Fruit fly (Drosophila melanogaster) ovary, adult (tissue): ENCODE results near the gene CG33263.

Experiments used
- CG17801 ChIP-seq: fragments of 200-800 bp; optimal IDR thresholded peaks from 2 replicates; lab custom pipeline; 2019; ENCODE audit warnings: missing biosample characterization, mild to moderate bottlenecking, missing genetic modification characterization, moderate library complexity; ENCODE audit not compliant: partially characterized antibody

Gene CG33263

DNA sequence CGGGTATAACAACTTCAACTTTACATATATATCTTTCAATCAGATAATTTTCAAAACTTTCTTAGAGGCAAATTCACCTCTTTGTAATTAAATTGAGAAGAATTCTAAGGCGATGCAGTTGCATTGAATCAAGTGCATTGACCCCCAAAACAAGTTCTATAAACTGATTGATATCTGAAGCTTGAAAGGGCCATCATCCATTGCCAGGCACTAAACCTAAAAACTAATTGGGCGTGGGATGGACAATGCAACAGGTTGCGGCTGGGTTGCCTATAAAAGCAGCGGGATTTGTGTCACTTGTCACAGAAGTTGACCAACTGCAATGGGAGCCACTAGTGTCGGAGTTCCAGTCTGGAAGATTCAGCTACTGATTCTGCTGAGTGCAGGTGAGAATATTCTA, 39.5 kb downstream of the CG33263 start, which contains the start of gene CG14110:
Gene CG14110, plus strand, starts transcription at position 301 of the 400 bp plus-strand sequence.
- no peak for TF ChIP-seq CG17801 (GFP tag; lab: Kevin White, UChicago)

- no peak for TF ChIP-seq CG17801 (GFP tag; lab: Kevin White, UChicago)
These were observed 41.7 kb downstream of the CG33263 start, which contains the start of gene ImpL1 for dm6 chr3L:13382061-13382815. Gene ImpL1, plus strand, starts transcription at chr3L:13382765.

DNA sequence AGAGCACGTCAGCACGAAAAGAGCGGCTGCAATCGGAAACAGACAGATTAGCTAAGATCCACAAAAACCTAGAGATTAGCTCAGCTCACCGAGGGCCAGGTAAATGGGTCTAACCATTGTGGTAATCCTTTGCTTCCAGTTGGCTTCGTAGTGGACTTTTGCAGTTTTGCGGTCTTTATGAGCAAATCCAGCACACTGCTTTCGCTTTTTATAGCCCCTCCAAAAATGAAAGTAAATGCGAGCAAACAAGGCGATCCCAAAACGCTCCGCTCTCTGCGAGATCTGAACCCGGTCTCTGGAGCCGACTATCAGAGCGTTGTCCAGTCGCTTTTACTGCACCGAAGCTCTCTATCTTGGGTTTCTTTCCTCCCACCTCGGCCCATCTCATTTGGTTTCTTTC, 42.8 kb downstream of the CG33263 start, which contains the start of gene CG14107:
Gene CG14107, minus strand, starts transcription at position 187 of the 400 bp plus-strand sequence.
- no peak for TF ChIP-seq CG17801 (GFP tag; lab: Kevin White, UChicago)

- no peak for TF ChIP-seq CG17801 (GFP tag; lab: Kevin White, UChicago)
These were observed 45.8 kb downstream of the CG33263 start, which contains the start of gene SNCF for dm6 chr3L:13378202-13378601. Gene SNCF, plus strand, starts transcription at chr3L:13378583.

DNA sequence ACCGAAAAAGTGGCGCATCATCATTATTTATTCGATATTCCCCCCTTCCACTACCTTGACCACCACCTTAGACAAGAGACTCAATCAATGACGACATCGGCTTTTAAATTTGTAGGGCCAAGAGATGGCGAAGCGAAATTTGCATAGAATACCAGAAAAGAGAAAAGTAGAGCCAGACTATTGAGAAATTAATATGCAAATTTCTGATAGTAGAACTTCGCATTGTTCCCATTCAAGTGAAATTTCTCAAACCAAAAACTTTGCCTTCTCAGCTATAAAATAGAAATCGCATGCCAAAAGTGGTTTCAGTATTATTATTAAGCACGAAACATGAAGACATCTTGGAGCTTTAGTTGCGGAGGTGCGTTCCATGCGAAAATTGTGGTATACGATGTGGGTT, 46.3 kb downstream of the CG33263 start, which contains the start of gene CG14111:
Gene CG14111, plus strand, starts transcription at position 301 of the 400 bp plus-strand sequence.
- TF ChIP-seq CG17801 (GFP tag; lab: Kevin White, UChicago) = no peak
